Worm (Caenorhabditis elegans) whole organism, L4 larva: Measurements from ENCODE around the gene spp-14.

Experiments
- ZK546.5 ChIP-seq, 2 experiments: sonication (generic microtip); optimal IDR thresholded peaks; 2 replicates each; lab custom pipeline; 2017; ENCODE audit warnings: missing biosample characterization in 2 of 2, missing genetic modification characterization in 2 of 2
- aly-2 ChIP-seq: sonication (generic microtip); optimal IDR thresholded peaks from 2 replicates; lab custom pipeline; 2018; ENCODE audit warnings: missing biosample characterization, missing genetic modification characterization
- ceh-82 ChIP-seq: sonication (generic microtip); optimal IDR thresholded peaks from 2 replicates; lab custom pipeline; 2017; ENCODE audit warnings: missing biosample characterization, missing genetic modification characterization
- dpl-1 ChIP-seq: fragments of 150-350 bp; optimal IDR thresholded peaks from 2 replicates; lab custom pipeline; 2014; ENCODE audit warnings: missing biosample characterization, missing genetic modification reagents, missing genetic modification characterization
- fkh-10 ChIP-seq: fragments of 150-350 bp; optimal IDR thresholded peaks from 2 replicates; lab custom pipeline; 2014; ENCODE audit warnings: missing biosample characterization, missing genetic modification reagents, missing genetic modification characterization
- nhr-111 ChIP-seq: fragments of 200-800 bp; sonication (Bioruptor generic); optimal IDR thresholded peaks from 2 replicates; lab custom pipeline; 2018; ENCODE audit warnings: mild to moderate bottlenecking, missing genetic modification characterization, missing compliant biosample characterization
- nhr-25 ChIP-seq: sonication (generic microtip); optimal IDR thresholded peaks from 2 replicates; lab custom pipeline; 2017; ENCODE audit warnings: missing genetic modification characterization, mild to moderate bottlenecking, missing compliant biosample characterization, antibody characterized with exemption, moderate library complexity, borderline replicate concordance; ENCODE audit not compliant: insufficient read depth
- nhr-41 ChIP-seq: fragments of 200-800 bp; sonication (Bioruptor generic); IDR thresholded peaks from 2 replicates; pipeline ENCODE4 v1.3.6; 2022; ENCODE audit warnings: missing genetic modification reagents, missing genetic modification characterization, missing compliant biosample characterization
- pha-4 ChIP-seq, 2 experiments: fragments of 150-350 bp in 1 of 2; fragments of 200-800 bp in 1 of 2; sonication (Bioruptor generic) in 1 of 2; IDR thresholded peaks in 1 of 2; optimal IDR thresholded peaks in 1 of 2; 2 replicates each; pipeline versions ENCODE4 v1.3.6 to Lab custom; 2014 to 2022; ENCODE audit warnings: missing genetic modification characterization in 2 of 2, missing genetic modification reagents in 2 of 2, missing biosample characterization in 1 of 2, missing compliant biosample characterization in 1 of 2

- TF ChIP-seq dpl-1 (no peak), nhr-25 (tag; lab: Kevin White, UChicago) (no peak), fkh-10 (GFP tag; lab: Kevin White, UChicago) (peak; percentile 91), pha-4 (GFP tag; IDR thresholded peaks at IDR 0.05; lab: Robert Waterston, UW) (no peak), pha-4 (tag; optimal IDR thresholded peaks at IDR 0.05; lab: Kevin White, UChicago) (no peak), nhr-41 (GFP tag; lab: Robert Waterston, UW) (no peak), ceh-82 (tag; lab: Kevin White, UChicago) (no peak), aly-2 (no peak), nhr-111 (no peak), ZK546.5 (tag; optimal IDR thresholded peaks at IDR 0.05; lab: Kevin White, UChicago) (no peak)
Measured at ce11 chrX:7681965-7682946, 43.5 kb upstream of the spp-14 start, which contains the start of gene unc-18.
